Worm (Caenorhabditis elegans): ENCODE measurements around the gene R02D5.24.
A peak's percentile ranks its signal among the peaks of the same experiment; 100 is the strongest.

R02D5.24 gene

DNA sequence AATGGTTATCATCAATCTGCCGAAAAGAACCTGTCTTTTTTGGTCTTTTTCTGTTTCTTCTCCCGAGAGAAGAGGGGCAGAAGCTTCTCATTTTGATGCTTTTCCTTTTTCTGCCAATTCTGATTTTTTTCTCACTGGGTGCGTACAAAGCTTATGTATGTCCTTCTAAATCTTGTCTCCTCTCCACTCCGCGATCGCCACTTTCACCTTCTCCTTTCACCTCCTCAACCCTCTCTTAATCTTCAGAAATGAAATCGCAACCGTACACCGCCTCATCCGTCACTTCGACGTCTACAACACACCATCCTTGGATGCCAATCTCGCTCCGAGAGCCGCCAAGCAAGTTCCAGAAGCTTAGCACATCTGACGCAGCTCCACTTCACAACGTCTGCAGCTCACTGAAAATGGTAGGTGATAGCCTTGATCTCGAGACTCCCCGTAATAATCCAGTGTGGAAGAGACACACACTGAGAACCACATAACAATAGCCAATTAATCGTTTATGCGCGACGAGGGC lies 6.9 kb downstream of the R02D5.24 start, which contains the start of gene R02D5.1:
R02D5.1 (plus strand) TSS at position 245 of the 517 bp plus-strand sequence.
- TF ChIP-seq hmbx-1 (tag; optimal IDR thresholded peaks at IDR 0.05) (no peak), hmg-4 (GFP tag; optimal IDR thresholded peaks at IDR 0.05) (peak; percentile 21), ets-7 (tag; optimal IDR thresholded peaks at IDR 0.05) (no peak)

DNA sequence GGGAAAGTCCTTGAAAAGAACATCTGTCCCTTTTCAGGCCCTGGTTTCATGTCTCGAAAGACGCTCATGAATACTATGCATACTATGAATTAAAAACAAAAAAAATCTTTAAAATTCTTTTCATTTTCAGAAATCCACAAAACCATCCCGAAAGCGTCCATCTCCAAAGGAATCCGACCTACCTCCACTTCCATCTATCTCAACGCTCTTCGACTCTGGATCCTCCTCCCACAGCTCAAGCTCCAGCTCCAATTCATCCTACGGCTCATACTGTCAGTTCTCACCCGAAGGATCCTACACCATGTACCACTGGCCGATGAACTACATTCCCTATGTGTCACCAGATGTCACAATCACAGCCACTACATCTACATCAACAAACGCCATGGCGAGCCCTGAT lies 7.4 kb downstream of the R02D5.24 start:
- no peak for TF ChIP-seq tra-4 (tag; optimal IDR thresholded peaks at IDR 0.05)
- no peak for TF ChIP-seq hnd-1 (tag; optimal IDR thresholded peaks at IDR 0.05)
- TF ChIP-seq flt-1 (GFP tag; IDR thresholded peaks at IDR 0.05): no peak
- TF ChIP-seq ama-1 (optimal IDR thresholded peaks at IDR 0.05): no peak
- TF ChIP-seq hmbx-1 (tag; optimal IDR thresholded peaks at IDR 0.05): no peak
- no peak for TF ChIP-seq B0310.2 (tag; optimal IDR thresholded peaks at IDR 0.05)
- no peak for TF ChIP-seq aly-1 (tag; optimal IDR thresholded peaks at IDR 0.05)
- no peak for TF ChIP-seq tbx-37 (GFP tag; conservative IDR thresholded peaks at IDR 0.05)
- no peak for TF ChIP-seq hmg-4 (GFP tag; optimal IDR thresholded peaks at IDR 0.05)
- no peak for TF ChIP-seq ets-7 (tag; optimal IDR thresholded peaks at IDR 0.05)
- no peak for TF ChIP-seq scrt-1 (GFP tag; IDR thresholded peaks at IDR 0.05)
- no peak for TF ChIP-seq ceh-13 (GFP tag; optimal IDR thresholded peaks at IDR 0.05)
- no peak for TF ChIP-seq tbx-11 (GFP tag; IDR thresholded peaks at IDR 0.05)
- no peak for TF ChIP-seq sea-1 (GFP tag; conservative IDR thresholded peaks at IDR 0.05)
- TF ChIP-seq pes-1 (GFP tag; IDR thresholded peaks at IDR 0.05): no peak
- no peak for TF ChIP-seq ceh-36 (tag; optimal IDR thresholded peaks at IDR 0.05)
- TF ChIP-seq F13C5.2 (tag; optimal IDR thresholded peaks at IDR 0.05): no peak

DNA sequence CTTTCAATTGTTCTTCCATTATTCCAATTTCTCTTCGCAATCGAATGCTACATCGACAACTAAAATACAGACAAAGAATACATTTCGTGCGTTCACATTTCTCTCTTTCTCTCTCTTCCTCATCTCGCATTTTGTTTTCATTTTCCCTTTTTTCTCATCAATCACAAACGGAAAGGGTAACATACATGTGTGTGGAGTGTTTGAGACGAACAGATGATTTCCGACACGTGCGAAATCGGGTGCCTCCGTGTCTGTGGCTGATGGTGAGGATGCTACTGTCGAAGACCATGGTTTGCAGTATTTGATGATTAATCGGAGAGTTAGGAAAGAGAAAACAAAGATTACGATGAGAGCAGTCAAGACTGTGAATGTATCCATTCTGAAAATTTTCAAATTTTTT lies 9.6 kb downstream of the R02D5.24 start, which contains the start of gene R02D5.9:
R02D5.9 (minus strand) TSS at position 378 of the 400 bp plus-strand sequence.
- no peak for TF ChIP-seq scrt-1 (GFP tag; IDR thresholded peaks at IDR 0.05)

DNA sequence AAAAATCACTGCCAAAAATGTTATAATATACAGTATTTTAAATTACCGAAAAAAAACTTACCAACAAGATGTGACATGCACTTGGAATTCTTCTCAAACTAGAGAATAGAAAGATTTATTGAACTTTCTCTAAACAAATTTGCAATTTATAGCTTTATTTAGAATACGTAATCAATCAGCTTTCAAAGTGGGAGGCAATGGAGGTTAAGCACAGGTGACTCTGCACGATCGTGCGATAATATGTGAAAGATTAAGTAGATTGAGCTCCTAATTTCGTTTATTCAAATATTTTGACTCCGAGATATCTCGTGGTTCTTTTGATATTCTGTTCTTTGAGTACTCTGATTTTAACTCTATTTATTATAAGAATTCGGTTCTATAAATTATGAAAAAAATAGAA lies 16.9 kb downstream of the R02D5.24 start, which contains the start of gene R02D5.6:
R02D5.6 (minus strand) TSS at position 101 of the 400 bp plus-strand sequence.
- TF ChIP-seq hmg-4 (GFP tag; optimal IDR thresholded peaks at IDR 0.05) (no peak), hmbx-1 (tag; optimal IDR thresholded peaks at IDR 0.05) (no peak), aly-1 (tag; optimal IDR thresholded peaks at IDR 0.05) (no peak), tbx-37 (GFP tag; conservative IDR thresholded peaks at IDR 0.05) (no peak), pes-1 (GFP tag; IDR thresholded peaks at IDR 0.05) (no peak), flt-1 (GFP tag; IDR thresholded peaks at IDR 0.05) (no peak), B0310.2 (tag; optimal IDR thresholded peaks at IDR 0.05) (no peak), F13C5.2 (tag; optimal IDR thresholded peaks at IDR 0.05) (no peak), ets-7 (tag; optimal IDR thresholded peaks at IDR 0.05) (no peak), scrt-1 (GFP tag; IDR thresholded peaks at IDR 0.05) (no peak), tbx-11 (GFP tag; IDR thresholded peaks at IDR 0.05) (no peak), tra-4 (tag; optimal IDR thresholded peaks at IDR 0.05) (no peak), hnd-1 (tag; optimal IDR thresholded peaks at IDR 0.05) (no peak)

DNA sequence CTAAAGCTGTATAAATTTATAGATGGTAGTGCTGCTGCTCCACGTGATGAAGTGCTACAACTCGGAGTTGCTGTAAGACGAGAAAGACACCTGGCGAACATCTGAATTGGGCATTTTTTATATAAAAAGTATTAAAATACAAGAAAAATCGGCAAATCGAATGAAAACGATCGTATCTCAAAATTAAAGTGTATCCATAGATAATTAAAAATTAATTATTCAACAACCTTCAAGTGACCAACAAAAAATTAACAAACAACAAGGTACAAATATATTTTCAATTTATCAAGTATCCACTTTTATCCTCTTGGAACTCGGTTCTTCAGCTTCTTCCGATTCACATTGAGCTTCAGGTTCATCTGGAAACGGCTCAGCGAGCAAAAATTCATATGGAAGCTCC lies 18.1 kb downstream of the R02D5.24 start, which contains the start of gene R02D5.8:
R02D5.8 (minus strand) TSS at position 101 of the 400 bp plus-strand sequence.
- no peak for TF ChIP-seq hnd-1 (tag; optimal IDR thresholded peaks at IDR 0.05)
- no peak for TF ChIP-seq sea-1 (GFP tag; conservative IDR thresholded peaks at IDR 0.05)
- TF ChIP-seq tra-4 (tag; optimal IDR thresholded peaks at IDR 0.05): no peak
- no peak for TF ChIP-seq tbx-37 (GFP tag; conservative IDR thresholded peaks at IDR 0.05)
- no peak for TF ChIP-seq hmg-4 (GFP tag; optimal IDR thresholded peaks at IDR 0.05)
- no peak for TF ChIP-seq B0310.2 (tag; optimal IDR thresholded peaks at IDR 0.05)
- no peak for TF ChIP-seq hmbx-1 (tag; optimal IDR thresholded peaks at IDR 0.05)
- no peak for TF ChIP-seq ceh-36 (tag; optimal IDR thresholded peaks at IDR 0.05)
- no peak for TF ChIP-seq ama-1 (optimal IDR thresholded peaks at IDR 0.05)
- no peak for TF ChIP-seq aly-1 (tag; optimal IDR thresholded peaks at IDR 0.05)
- no peak for TF ChIP-seq flt-1 (GFP tag; IDR thresholded peaks at IDR 0.05)
- TF ChIP-seq ceh-13 (GFP tag; optimal IDR thresholded peaks at IDR 0.05): no peak
- no peak for TF ChIP-seq F13C5.2 (tag; optimal IDR thresholded peaks at IDR 0.05)
- TF ChIP-seq tbx-11 (GFP tag; IDR thresholded peaks at IDR 0.05): no peak
- TF ChIP-seq scrt-1 (GFP tag; IDR thresholded peaks at IDR 0.05): no peak
- TF ChIP-seq pes-1 (GFP tag; IDR thresholded peaks at IDR 0.05): no peak

DNA sequence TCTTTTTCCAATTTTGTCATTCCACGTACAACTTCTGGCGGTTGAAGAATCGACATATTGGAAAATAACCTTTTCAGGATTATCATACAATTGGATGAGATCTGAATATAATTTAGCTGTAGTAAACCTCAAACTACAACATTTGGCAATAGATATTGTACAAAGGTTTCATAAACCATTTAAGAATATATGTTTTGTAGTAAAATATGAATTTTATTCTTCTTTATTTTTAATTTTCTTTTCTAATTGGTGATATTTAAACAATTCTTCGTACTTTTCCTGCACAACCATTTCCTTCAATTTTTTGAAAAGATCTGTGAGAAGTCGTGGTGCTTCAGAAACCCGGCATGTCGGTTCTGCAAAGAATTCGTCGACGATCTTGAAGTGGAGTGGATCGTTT lies 19.9 kb downstream of the R02D5.24 start, which contains the start of gene C53A5.17:
C53A5.17 (minus strand) TSS at position 101 of the 400 bp plus-strand sequence.
- TF ChIP-seq ceh-13 (GFP tag; optimal IDR thresholded peaks at IDR 0.05): no peak
- no peak for TF ChIP-seq sea-1 (GFP tag; conservative IDR thresholded peaks at IDR 0.05)
- no peak for TF ChIP-seq hnd-1 (tag; optimal IDR thresholded peaks at IDR 0.05)
- TF ChIP-seq ceh-36 (tag; optimal IDR thresholded peaks at IDR 0.05): no peak
- no peak for TF ChIP-seq hmg-4 (GFP tag; optimal IDR thresholded peaks at IDR 0.05)
- no peak for TF ChIP-seq ets-7 (tag; optimal IDR thresholded peaks at IDR 0.05)
- no peak for TF ChIP-seq tra-4 (tag; optimal IDR thresholded peaks at IDR 0.05)
- TF ChIP-seq hmbx-1 (tag; optimal IDR thresholded peaks at IDR 0.05): no peak
- TF ChIP-seq F13C5.2 (tag; optimal IDR thresholded peaks at IDR 0.05): no peak
- TF ChIP-seq flt-1 (GFP tag; IDR thresholded peaks at IDR 0.05): no peak

DNA sequence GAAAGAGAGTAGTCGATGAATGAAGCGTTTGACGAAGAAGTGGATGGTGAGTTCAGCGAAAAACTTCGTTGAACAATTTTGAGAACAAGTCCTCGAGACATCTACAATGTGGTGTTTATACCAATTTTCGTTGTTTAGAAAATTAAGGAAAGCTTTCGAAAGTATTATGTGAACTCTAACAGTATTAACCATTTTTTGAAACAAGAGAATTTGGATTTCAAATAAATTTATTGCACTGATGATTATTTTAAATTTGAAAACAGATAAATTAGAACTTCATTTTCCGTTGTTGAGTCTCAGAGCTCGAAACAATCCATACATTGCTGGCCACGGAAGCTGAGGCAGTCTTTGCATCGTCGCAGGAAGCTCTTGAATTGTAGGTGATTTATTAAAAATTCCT lies 21.4 kb downstream of the R02D5.24 start, which contains the start of gene C53A5.16:
C53A5.16 (minus strand) TSS at position 101 of the 400 bp plus-strand sequence.
- no peak for TF ChIP-seq aly-1 (tag; optimal IDR thresholded peaks at IDR 0.05)
- no peak for TF ChIP-seq ets-7 (tag; optimal IDR thresholded peaks at IDR 0.05)
- no peak for TF ChIP-seq hmg-4 (GFP tag; optimal IDR thresholded peaks at IDR 0.05)
- no peak for TF ChIP-seq sea-1 (GFP tag; conservative IDR thresholded peaks at IDR 0.05)
- no peak for TF ChIP-seq scrt-1 (GFP tag; IDR thresholded peaks at IDR 0.05)
- TF ChIP-seq F13C5.2 (tag; optimal IDR thresholded peaks at IDR 0.05): no peak
- no peak for TF ChIP-seq ceh-36 (tag; optimal IDR thresholded peaks at IDR 0.05)
- TF ChIP-seq hmbx-1 (tag; optimal IDR thresholded peaks at IDR 0.05): no peak
- TF ChIP-seq ama-1 (optimal IDR thresholded peaks at IDR 0.05): no peak
- no peak for TF ChIP-seq ceh-13 (GFP tag; optimal IDR thresholded peaks at IDR 0.05)
- TF ChIP-seq tbx-11 (GFP tag; IDR thresholded peaks at IDR 0.05): no peak
- TF ChIP-seq pes-1 (GFP tag; IDR thresholded peaks at IDR 0.05): no peak
- no peak for TF ChIP-seq tbx-37 (GFP tag; conservative IDR thresholded peaks at IDR 0.05)
- TF ChIP-seq tra-4 (tag; optimal IDR thresholded peaks at IDR 0.05): no peak
- TF ChIP-seq B0310.2 (tag; optimal IDR thresholded peaks at IDR 0.05): no peak

Measured in whole organism, early embryonic.